Worm (Caenorhabditis elegans): ENCODE data around the gene F27C8.3.

DNA sequence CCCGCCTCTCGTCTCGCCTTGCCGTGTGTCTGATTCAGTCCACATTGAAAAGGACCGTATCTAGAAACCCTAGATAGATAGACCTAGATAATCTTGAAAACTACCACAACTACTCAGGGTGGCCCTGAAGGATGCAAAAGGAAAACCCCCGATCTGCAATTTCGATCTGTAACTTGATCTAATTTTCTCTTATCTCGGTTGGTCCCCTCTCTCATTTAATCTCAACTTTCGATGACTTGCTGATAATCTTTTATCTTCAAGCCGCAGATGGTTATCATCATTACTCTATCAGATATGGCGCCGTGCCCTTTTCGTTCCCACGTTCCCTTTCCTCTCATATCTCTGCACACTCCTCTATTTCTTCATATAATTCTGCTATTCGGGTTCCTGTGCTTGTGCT is 19.8 kb upstream of the F27C8.3 start:
- TF ChIP-seq elt-3 (tag; optimal IDR thresholded peaks at IDR 0.05) (no peak), aly-2 (tag; optimal IDR thresholded peaks at IDR 0.05) (no peak), tbx-2 (tag; optimal IDR thresholded peaks at IDR 0.05) (no peak), ceh-16 (tag; optimal IDR thresholded peaks at IDR 0.05) (peak; percentile 47), nhr-77 (tag; optimal IDR thresholded peaks at IDR 0.05) (no peak), nhr-76 (tag; optimal IDR thresholded peaks at IDR 0.05) (no peak), lin-15B (tag; optimal IDR thresholded peaks at IDR 0.05) (no peak), elt-1 (tag; optimal IDR thresholded peaks at IDR 0.05) (peak; percentile 100), snpc-4 (tag; optimal IDR thresholded peaks at IDR 0.05) (no peak), pqm-1 (tag; optimal IDR thresholded peaks at IDR 0.05) (no peak)

Data from whole organism, L3 larva.